Fruit fly (Drosophila melanogaster) whole organism, prepupa: ENCODE measurements around the gene IFT57.

Experiments
- CG4318 ChIP-seq: fragments of 200-800 bp; sonication (Bioruptor generic); optimal IDR thresholded peaks from 3 replicates; lab custom pipeline; 2017; ENCODE audit warnings: missing biosample characterization, mild to moderate bottlenecking, missing genetic modification characterization
- Hr39 ChIP-seq: fragments of 200-800 bp; sonication (Bioruptor generic); optimal IDR thresholded peaks from 2 replicates; lab custom pipeline; 2016; ENCODE audit warnings: missing biosample characterization, missing genetic modification characterization
- cyc ChIP-seq: fragments of 200-800 bp; sonication (Bioruptor generic); optimal IDR thresholded peaks from 3 replicates; lab custom pipeline; 2016; ENCODE audit warnings: missing biosample characterization, missing genetic modification characterization
- ss ChIP-seq, 2 experiments: fragments of 200-800 bp; sonication (Bioruptor generic); optimal IDR thresholded peaks; 2 replicates in 1 of 2; 3 replicates in 1 of 2; lab custom pipeline; 2017 to 2018; ENCODE audit warnings: mild to moderate bottlenecking in 2 of 2, missing biosample characterization in 2 of 2, missing genetic modification characterization in 2 of 2, moderate library complexity in 1 of 2

- TF ChIP-seq ss (GFP tag; optimal IDR thresholded peaks at IDR 0.05; lab: Kevin White, UChicago) (no peak), CG4318 (GFP tag; lab: Kevin White, UChicago) (no peak), cyc (GFP tag; lab: Kevin White, UChicago) (no peak), Hr39 (GFP tag; lab: Kevin White, UChicago) (no peak)
These were observed 5.8 kb upstream of the IFT57 start, which contains the start of gene CG8852 for dm6 chr2L:3524729-3525181.
